Worm (Caenorhabditis elegans) whole organism, L4 larva: ENCODE measurements around the gene Y62H9A.11.

Experiments
- D1046.2 ChIP-seq: fragments of 200-800 bp; sonication (Bioruptor generic); IDR thresholded peaks from 2 replicates; pipeline ENCODE4 v1.3.6; 2022; ENCODE audit warnings: missing genetic modification characterization, missing compliant biosample characterization
- F10B5.3 ChIP-seq: sonication (generic microtip); optimal IDR thresholded peaks from 2 replicates; lab custom pipeline; 2016; ENCODE audit warnings: mild to moderate bottlenecking, missing genetic modification characterization, missing compliant biosample characterization
- F26F4.8 ChIP-seq: fragments of 200-800 bp; sonication (Bioruptor generic); conservative IDR thresholded peaks from 2 replicates; pipeline ENCODE4 v1.3.6; 2022; ENCODE audit warnings: missing genetic modification characterization, missing compliant biosample characterization
- F37D6.2 ChIP-seq: sonication (generic microtip); optimal IDR thresholded peaks from 2 replicates; lab custom pipeline; 2016; ENCODE audit warnings: mild to moderate bottlenecking, missing genetic modification characterization, missing compliant biosample characterization
- F44E2.7 ChIP-seq: fragments of 200-800 bp; sonication (Bioruptor generic); IDR thresholded peaks from 2 replicates; pipeline ENCODE4 v2.1.2; 2022; ENCODE audit warnings: missing genetic modification characterization, missing compliant biosample characterization
- F49E8.2 ChIP-seq: sonication (generic microtip); optimal IDR thresholded peaks from 2 replicates; lab custom pipeline; 2016; ENCODE audit warnings: missing compliant biosample characterization, mild to moderate bottlenecking, missing genetic modification characterization, borderline replicate concordance
- R02D3.7 ChIP-seq: fragments of 150-350 bp; sonication (generic microtip); optimal IDR thresholded peaks from 3 replicates; lab custom pipeline; 2014; ENCODE audit warnings: missing biosample characterization, missing genetic modification characterization
- T20F7.1 ChIP-seq: fragments of 200-800 bp; sonication (Bioruptor generic); optimal IDR thresholded peaks from 2 replicates; lab custom pipeline; 2018; ENCODE audit warnings: mild to moderate bottlenecking, missing genetic modification characterization, missing compliant biosample characterization
- Y105C5A.15 ChIP-seq: fragments of 200-800 bp; sonication (Bioruptor generic); IDR thresholded peaks from 2 replicates; pipeline ENCODE4 v1.3.6; 2022; ENCODE audit warnings: missing genetic modification characterization, missing compliant biosample characterization
- Y48G9A.11 ChIP-seq: fragments of 200-800 bp; sonication (Bioruptor generic); IDR thresholded peaks from 2 replicates; pipeline ENCODE4 v1.3.6; 2022; ENCODE audit warnings: missing genetic modification reagents, missing genetic modification characterization, missing compliant biosample characterization
- Y5F2A.4 ChIP-seq: fragments of 200-800 bp; sonication (Bioruptor generic); optimal IDR thresholded peaks from 2 replicates; lab custom pipeline; 2018; ENCODE audit warnings: mild to moderate bottlenecking, missing genetic modification characterization, missing compliant biosample characterization
- ZK546.5 ChIP-seq, 2 experiments: sonication (generic microtip); optimal IDR thresholded peaks; 2 replicates each; lab custom pipeline; 2017; ENCODE audit warnings: missing biosample characterization in 2 of 2, missing genetic modification characterization in 2 of 2
- aha-1 ChIP-seq: fragments of 150-350 bp; peaks from one replicate; lab custom pipeline; 2014; ENCODE audit warnings: missing biosample characterization, missing genetic modification characterization
- ama-1 ChIP-seq: fragments of 150-350 bp; optimal IDR thresholded peaks from 2 replicates; lab custom pipeline; 2014; ENCODE audit warnings: inconsistent platforms, mixed read lengths
- ceh-28 ChIP-seq: fragments of 150-350 bp; optimal IDR thresholded peaks from 2 replicates; lab custom pipeline; 2014; ENCODE audit warnings: missing biosample characterization, missing genetic modification reagents, missing genetic modification characterization
- ceh-44 ChIP-seq: fragments of 200-800 bp; sonication (Bioruptor generic); IDR thresholded peaks from 2 replicates; pipeline ENCODE4 v1.3.6; 2022; ENCODE audit warnings: missing genetic modification reagents, missing genetic modification characterization, missing compliant biosample characterization
- ceh-82 ChIP-seq: sonication (generic microtip); optimal IDR thresholded peaks from 2 replicates; lab custom pipeline; 2017; ENCODE audit warnings: missing biosample characterization, missing genetic modification characterization
- daf-12 ChIP-seq: fragments of 150-350 bp; optimal IDR thresholded peaks from 2 replicates; lab custom pipeline; 2014; ENCODE audit warnings: missing biosample characterization, missing genetic modification reagents, missing genetic modification characterization
- daf-19 ChIP-seq: fragments of 200-800 bp; sonication (Bioruptor generic); conservative IDR thresholded peaks from 2 replicates; pipeline ENCODE4 v1.3.6; 2022; ENCODE audit warnings: missing genetic modification characterization, missing compliant biosample characterization
- daf-8 ChIP-seq: fragments of 200-800 bp; sonication (Bioruptor generic); IDR thresholded peaks from 2 replicates; pipeline ENCODE4 v1.3.6; 2022; ENCODE audit warnings: missing genetic modification characterization, missing compliant biosample characterization
- dmd-8 ChIP-seq: fragments of 200-800 bp; sonication (Bioruptor generic); IDR thresholded peaks from 2 replicates; pipeline ENCODE4 v1.3.6; 2022; ENCODE audit warnings: missing genetic modification characterization, missing compliant biosample characterization
- dmd-9 ChIP-seq: fragments of 200-800 bp; sonication (Bioruptor generic); IDR thresholded peaks from 2 replicates; pipeline ENCODE4 v1.3.6; 2022; ENCODE audit warnings: missing genetic modification reagents, missing genetic modification characterization, missing compliant biosample characterization
- dve-1 ChIP-seq: sonication (generic microtip); optimal IDR thresholded peaks from 2 replicates; lab custom pipeline; 2017; ENCODE audit warnings: antibody characterized with exemption, mild to moderate bottlenecking, missing genetic modification characterization, missing compliant biosample characterization; ENCODE audit not compliant: insufficient read depth
- egl-43 ChIP-seq: fragments of 200-800 bp; sonication (Bioruptor generic); IDR thresholded peaks from 2 replicates; pipeline ENCODE4 v1.3.6; 2022; ENCODE audit warnings: missing genetic modification reagents, missing genetic modification characterization, missing compliant biosample characterization
- fos-1 ChIP-seq: fragments of 150-350 bp; optimal IDR thresholded peaks from 2 replicates; lab custom pipeline; 2014; ENCODE audit warnings: missing biosample characterization, missing genetic modification characterization
- hlh-11 ChIP-seq: fragments of 200-800 bp; sonication (Bioruptor generic); optimal IDR thresholded peaks from 2 replicates; lab custom pipeline; 2018; ENCODE audit warnings: mild to moderate bottlenecking, missing genetic modification characterization, missing compliant biosample characterization
- jun-1 ChIP-seq: fragments of 150-350 bp; optimal IDR thresholded peaks from 2 replicates; lab custom pipeline; 2014; ENCODE audit warnings: missing biosample characterization, missing genetic modification reagents, missing genetic modification characterization
- lim-7 ChIP-seq: fragments of 200-800 bp; sonication (Bioruptor generic); IDR thresholded peaks from 2 replicates; pipeline ENCODE4 v1.3.6; 2022; ENCODE audit warnings: missing genetic modification characterization, missing compliant biosample characterization
- lin-1 ChIP-seq: fragments of 200-800 bp; sonication (Bioruptor generic); IDR thresholded peaks from 2 replicates; pipeline ENCODE4 v1.3.6; 2022; ENCODE audit warnings: missing genetic modification reagents, missing genetic modification characterization, missing compliant biosample characterization
- mdt-29 ChIP-seq: fragments of 200-800 bp; sonication (Bioruptor generic); IDR thresholded peaks from 2 replicates; pipeline ENCODE4 v1.3.6; 2022; ENCODE audit warnings: missing genetic modification reagents, missing genetic modification characterization, missing compliant biosample characterization
- mes-2 ChIP-seq: sonication (generic microtip); optimal IDR thresholded peaks from 2 replicates; lab custom pipeline; 2016; ENCODE audit warnings: missing genotype, mild to moderate bottlenecking, missing genetic modification characterization, missing compliant biosample characterization; ENCODE audit not compliant: poor library complexity, severe bottlenecking
- mxl-2 ChIP-seq: fragments of 200-800 bp; sonication (Bioruptor generic); conservative IDR thresholded peaks from 2 replicates; pipeline ENCODE4 v1.3.6; 2022; ENCODE audit warnings: missing genetic modification reagents, missing genetic modification characterization, missing compliant biosample characterization
- nhr-10 ChIP-seq: fragments of 150-350 bp; optimal IDR thresholded peaks from 2 replicates; lab custom pipeline; 2014; ENCODE audit warnings: missing biosample characterization, missing genetic modification characterization
- nhr-111 ChIP-seq: fragments of 200-800 bp; sonication (Bioruptor generic); optimal IDR thresholded peaks from 2 replicates; lab custom pipeline; 2018; ENCODE audit warnings: mild to moderate bottlenecking, missing genetic modification characterization, missing compliant biosample characterization
- nhr-237 ChIP-seq: sonication (generic microtip); optimal IDR thresholded peaks from 2 replicates; lab custom pipeline; 2017; ENCODE audit warnings: missing biosample characterization, missing genetic modification characterization
- nhr-25 ChIP-seq: sonication (generic microtip); optimal IDR thresholded peaks from 2 replicates; lab custom pipeline; 2017; ENCODE audit warnings: missing genetic modification characterization, mild to moderate bottlenecking, missing compliant biosample characterization, antibody characterized with exemption, moderate library complexity, borderline replicate concordance; ENCODE audit not compliant: insufficient read depth
- nhr-42 ChIP-seq: fragments of 200-800 bp; sonication (Bioruptor generic); IDR thresholded peaks from 2 replicates; pipeline ENCODE4 v1.3.6; 2022; ENCODE audit warnings: missing genetic modification characterization, missing compliant biosample characterization
- nhr-6 ChIP-seq: fragments of 150-350 bp; optimal IDR thresholded peaks from 2 replicates; lab custom pipeline; 2014; ENCODE audit warnings: missing biosample characterization, missing genetic modification characterization
- nhr-76 ChIP-seq: fragments of 150-350 bp; optimal IDR thresholded peaks from 2 replicates; lab custom pipeline; 2014; ENCODE audit warnings: missing biosample characterization, missing genetic modification characterization
- pha-4 ChIP-seq, 2 experiments: fragments of 150-350 bp in 1 of 2; fragments of 200-800 bp in 1 of 2; sonication (Bioruptor generic) in 1 of 2; IDR thresholded peaks in 1 of 2; optimal IDR thresholded peaks in 1 of 2; 2 replicates each; pipeline versions ENCODE4 v1.3.6 to Lab custom; 2014 to 2022; ENCODE audit warnings: missing genetic modification characterization in 2 of 2, missing genetic modification reagents in 2 of 2, missing biosample characterization in 1 of 2, missing compliant biosample characterization in 1 of 2
- saeg-2 ChIP-seq: fragments of 200-800 bp; sonication (Bioruptor generic); IDR thresholded peaks from 2 replicates; pipeline ENCODE4 v1.3.6; 2022; ENCODE audit warnings: missing genetic modification reagents, missing genetic modification characterization, missing compliant biosample characterization
- set-16 ChIP-seq: fragments of 200-800 bp; sonication (Bioruptor generic); IDR thresholded peaks from 2 replicates; pipeline ENCODE4 v1.3.6; 2022; ENCODE audit warnings: missing genetic modification reagents, missing genetic modification characterization, missing compliant biosample characterization
- skn-1 ChIP-seq: fragments of 150-350 bp; optimal IDR thresholded peaks from 2 replicates; lab custom pipeline; 2014; ENCODE audit warnings: missing biosample characterization, missing genetic modification characterization
- snpc-1.2 ChIP-seq: fragments of 200-800 bp; sonication (Bioruptor generic); IDR thresholded peaks from 2 replicates; pipeline ENCODE4 v1.3.6; 2022; ENCODE audit warnings: missing genetic modification reagents, missing genetic modification characterization, missing compliant biosample characterization
- snpc-4 ChIP-seq: fragments of 150-350 bp; optimal IDR thresholded peaks from 2 replicates; lab custom pipeline; 2014; ENCODE audit warnings: missing biosample characterization, missing genetic modification characterization
- spr-1 ChIP-seq: sonication (generic microtip); optimal IDR thresholded peaks from 2 replicates; lab custom pipeline; 2016; ENCODE audit warnings: mild to moderate bottlenecking, missing genetic modification characterization, missing compliant biosample characterization
- spr-3 ChIP-seq: fragments of 200-800 bp; sonication (Bioruptor generic); optimal IDR thresholded peaks from 2 replicates; lab custom pipeline; 2018; ENCODE audit warnings: mild to moderate bottlenecking, missing genetic modification characterization, missing compliant biosample characterization
- vab-7 ChIP-seq: fragments of 200-800 bp; sonication (Bioruptor generic); IDR thresholded peaks from 2 replicates; pipeline ENCODE4 v1.3.6; 2022; ENCODE audit warnings: missing genetic modification reagents, missing genetic modification characterization, missing compliant biosample characterization
- zfp-2 ChIP-seq: sonication (generic microtip); optimal IDR thresholded peaks from 2 replicates; lab custom pipeline; 2016; ENCODE audit warnings: mild to moderate bottlenecking, missing genetic modification characterization, missing compliant biosample characterization
- zip-11 ChIP-seq: fragments of 200-800 bp; sonication (Bioruptor generic); IDR thresholded peaks from 2 replicates; pipeline ENCODE4 v1.3.6; 2022; ENCODE audit warnings: missing genetic modification characterization, missing compliant biosample characterization
- zip-2 ChIP-seq: fragments of 150-350 bp; optimal IDR thresholded peaks from 2 replicates; lab custom pipeline; 2014; ENCODE audit warnings: missing biosample characterization, missing genetic modification characterization
- ztf-11 ChIP-seq: fragments of 150-350 bp; optimal IDR thresholded peaks from 2 replicates; lab custom pipeline; 2014; ENCODE audit warnings: missing biosample characterization, missing genetic modification characterization

Y62H9A.11 gene

DNA sequence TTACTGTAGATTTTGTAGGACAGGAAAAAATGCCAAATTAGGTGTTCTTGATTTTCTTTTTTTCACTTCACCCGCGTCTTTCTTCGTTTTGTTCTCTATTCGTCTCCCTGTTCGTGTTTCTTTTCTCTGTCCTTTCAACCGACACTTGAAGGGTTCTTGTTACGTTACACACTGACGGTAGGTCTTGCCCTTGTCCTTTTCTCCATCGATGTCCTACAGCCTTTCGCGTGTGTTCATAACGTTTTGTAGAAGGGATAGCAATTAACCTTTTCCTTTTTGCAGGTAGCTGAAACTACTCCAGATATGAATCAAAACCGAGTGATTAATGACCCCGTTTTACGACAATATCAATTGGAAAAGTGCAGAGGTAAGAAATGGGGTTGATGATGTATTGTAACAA, 17.0 kb upstream of the Y62H9A.11 start, which contains the start of gene F55G7.1 (continued):
- no peak for TF ChIP-seq nhr-237 (tag; lab: Kevin White, UChicago)
- peak; percentile 85 for TF ChIP-seq mes-2
- TF ChIP-seq saeg-2: no peak
- no peak for TF ChIP-seq F49E8.2 (tag; lab: Kevin White, UChicago)
- TF ChIP-seq lim-7 (GFP tag; lab: Robert Waterston, UW): no peak
- no peak for TF ChIP-seq nhr-76 (tag; lab: Kevin White, UChicago)
- TF ChIP-seq vab-7 (GFP tag; lab: Robert Waterston, UW): no peak
- TF ChIP-seq mxl-2 (GFP tag; lab: Robert Waterston, UW): no peak
- TF ChIP-seq ztf-11 (tag; lab: Kevin White, UChicago): no peak
- TF ChIP-seq egl-43: no peak
- TF ChIP-seq aha-1 (tag; lab: Kevin White, UChicago): peak; percentile 97
- no peak for TF ChIP-seq ceh-82
- no peak for TF ChIP-seq daf-12 (tag; lab: Kevin White, UChicago)
- TF ChIP-seq set-16 (GFP tag; lab: Robert Waterston, UW): no peak
- no peak for TF ChIP-seq dmd-9 (GFP tag; lab: Robert Waterston, UW)
- TF ChIP-seq nhr-25: no peak
- peak; percentile 58 for TF ChIP-seq spr-3
- TF ChIP-seq zip-2 (tag; lab: Kevin White, UChicago): peak; percentile 50
- TF ChIP-seq snpc-1.2 (GFP tag; lab: Robert Waterston, UW): no peak
- TF ChIP-seq dmd-8: no peak
- no peak for TF ChIP-seq F26F4.8
- no peak for TF ChIP-seq nhr-111 (GFP tag; lab: Kevin White, UChicago)
- TF ChIP-seq ZK546.5 (tag; optimal IDR thresholded peaks at IDR 0.05; lab: Kevin White, UChicago): no peak
- TF ChIP-seq ceh-28 (tag; lab: Kevin White, UChicago): no peak
- peak; percentile 34 for TF ChIP-seq F37D6.2 (tag; lab: Kevin White, UChicago)
- TF ChIP-seq pha-4 (GFP tag; IDR thresholded peaks at IDR 0.05; lab: Robert Waterston, UW): no peak; the same call in 1 of the 2 replicates
- TF ChIP-seq pha-4 (tag; optimal IDR thresholded peaks at IDR 0.05; lab: Kevin White, UChicago): no peak
- no peak for TF ChIP-seq nhr-6 (tag; lab: Kevin White, UChicago)
- TF ChIP-seq F10B5.3 (tag; lab: Kevin White, UChicago): peak; percentile 88
- TF ChIP-seq Y48G9A.11 (GFP tag; lab: Robert Waterston, UW): no peak
- TF ChIP-seq Y105C5A.15 (GFP tag; lab: Robert Waterston, UW): no peak
- TF ChIP-seq skn-1 (tag; lab: Kevin White, UChicago): no peak
- TF ChIP-seq jun-1: peak; percentile 33
- TF ChIP-seq zfp-2 (tag; lab: Kevin White, UChicago): no peak
- TF ChIP-seq D1046.2 (GFP tag; lab: Robert Waterston, UW): no peak
- TF ChIP-seq F44E2.7 (GFP tag; lab: Robert Waterston, UW): no peak
- no peak for TF ChIP-seq lin-1 (GFP tag; lab: Robert Waterston, UW)
- TF ChIP-seq ceh-44 (GFP tag; lab: Robert Waterston, UW): peak; percentile 20; the same call in 1 of the 2 replicates
- TF ChIP-seq T20F7.1 (GFP tag; lab: Kevin White, UChicago): peak; percentile 68
- no peak for TF ChIP-seq hlh-11 (tag; lab: Kevin White, UChicago)
- no peak for TF ChIP-seq ama-1 (lab: Kevin White, UChicago)
- TF ChIP-seq Y5F2A.4 (GFP tag; lab: Kevin White, UChicago): no peak
- peak; percentile 71 for TF ChIP-seq dve-1 (tag; lab: Kevin White, UChicago)
- no peak for TF ChIP-seq fos-1 (tag; lab: Kevin White, UChicago)
- no peak for TF ChIP-seq mdt-29 (GFP tag; lab: Robert Waterston, UW)
- peak; percentile 30 for TF ChIP-seq nhr-10
- TF ChIP-seq snpc-4: no peak
- TF ChIP-seq daf-8 (GFP tag; lab: Robert Waterston, UW): no peak
- TF ChIP-seq zip-11: no peak
- TF ChIP-seq R02D3.7: no peak
- TF ChIP-seq daf-19 (GFP tag; lab: Robert Waterston, UW): no peak
- peak; percentile 35 for TF ChIP-seq spr-1 (tag; lab: Kevin White, UChicago)
- peak; percentile 60; the same call in 1 of the 2 replicates for TF ChIP-seq nhr-42
